ENCODE assay signal across 2 fruit fly cellular contexts in the genomic region with DNA sequence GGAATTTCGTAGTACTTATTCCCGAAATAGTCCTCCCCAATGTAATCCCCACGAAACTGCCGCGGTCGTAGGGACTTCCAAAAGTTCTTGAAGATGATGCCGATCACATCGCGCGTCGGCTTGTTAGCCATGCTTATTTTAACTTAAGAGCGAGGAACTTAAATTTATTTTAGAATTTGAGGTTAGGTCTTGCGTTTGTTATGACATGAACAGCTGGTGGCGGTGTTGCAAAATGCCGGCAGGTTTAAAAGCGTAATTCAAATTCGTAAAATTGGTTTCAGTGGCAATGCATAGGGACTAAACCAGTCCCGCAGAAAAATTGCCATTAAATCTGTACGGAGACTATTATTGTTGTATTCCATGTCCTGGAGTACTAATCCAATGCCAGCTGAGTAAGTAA.
TF ChIP-seq lines count a peak whose summit lies in the region.

No protein-coding gene starts in this region.

TF ChIP-seq in whole organism, embryonic, 481 proteins besides CTCF, POLR2A, EP300 and RAD21 (continued from another document and continues in another):
- no peak for TF ChIP-seq CG6175 (GFP tag; IDR thresholded peaks at IDR 0.05; lab: Robert Waterston, UW)
- TF ChIP-seq Awh (GFP tag; IDR thresholded peaks at IDR 0.05; lab: Robert Waterston, UW), result no peak
- TF ChIP-seq CG14667 (GFP tag; IDR thresholded peaks at IDR 0.05; lab: Robert Waterston, UW), result no peak
- TF ChIP-seq CG4707 (GFP tag; optimal IDR thresholded peaks at IDR 0.05; lab: Kevin White, UChicago), result no peak
- TF ChIP-seq E2f1 (GFP tag; IDR thresholded peaks at IDR 0.05; lab: Robert Waterston, UW), result no peak
- TF ChIP-seq sd (tag; optimal IDR thresholded peaks at IDR 0.05; lab: Kevin White, UChicago), result no peak
- TF ChIP-seq ac (GFP tag; optimal IDR thresholded peaks at IDR 0.05; lab: Kevin White, UChicago), result no peak
- no peak for TF ChIP-seq ro (GFP tag; IDR thresholded peaks at IDR 0.05; lab: Robert Waterston, UW)
- no peak for TF ChIP-seq NC2β (GFP tag; optimal IDR thresholded peaks at IDR 0.05; lab: Kevin White, UChicago)
- TF ChIP-seq CG13424 (tag; optimal IDR thresholded peaks at IDR 0.05; lab: Kevin White, UChicago), result no peak
- TF ChIP-seq CG8290 (GFP tag; optimal IDR thresholded peaks at IDR 0.05; lab: Kevin White, UChicago), result no peak
- TF ChIP-seq CG8290 (tag; optimal IDR thresholded peaks at IDR 0.05; lab: Kevin White, UChicago), result peak in 1 of 2 experiments; percentile 44
- TF ChIP-seq ap (GFP tag; IDR thresholded peaks at IDR 0.05; lab: Robert Waterston, UW), result no peak
- no peak for TF ChIP-seq jing (GFP tag; optimal IDR thresholded peaks at IDR 0.05; lab: Kevin White, UChicago)
- no peak for TF ChIP-seq peb (GFP tag; IDR thresholded peaks at IDR 0.05; lab: Robert Waterston, UW)
- peak; percentile 29; the same call in 1 of the 2 replicates for TF ChIP-seq Xrp1 (GFP tag; IDR thresholded peaks at IDR 0.05; lab: Robert Waterston, UW)
- no peak for TF ChIP-seq CG6689 (GFP tag; IDR thresholded peaks at IDR 0.05; lab: Robert Waterston, UW)
- peak; percentile 82 for TF ChIP-seq MESR4 (GFP tag; optimal IDR thresholded peaks at IDR 0.05; lab: Kevin White, UChicago)
- TF ChIP-seq CG18262 (tag; optimal IDR thresholded peaks at IDR 0.05; lab: Kevin White, UChicago), result no peak
- TF ChIP-seq fd96Cb (tag; optimal IDR thresholded peaks at IDR 0.05; lab: Kevin White, UChicago), result no peak
- TF ChIP-seq sim (GFP tag; IDR thresholded peaks at IDR 0.05; lab: Robert Waterston, UW), result no peak
- TF ChIP-seq nerfin-2 (GFP tag; IDR thresholded peaks at IDR 0.05; lab: Robert Waterston, UW; ENCODE audit: partially characterized antibody), result no peak
- no peak for TF ChIP-seq CG2199 (GFP tag; IDR thresholded peaks at IDR 0.05; lab: Robert Waterston, UW)
- TF ChIP-seq CG10274 (GFP tag; optimal IDR thresholded peaks at IDR 0.05; lab: Kevin White, UChicago), result no peak
- TF ChIP-seq dmrt99B (tag; optimal IDR thresholded peaks at IDR 0.05; lab: Kevin White, UChicago), result no peak
- TF ChIP-seq sna (GFP tag; IDR thresholded peaks at IDR 0.05; lab: Robert Waterston, UW; ENCODE audit: partially characterized antibody), result 0 out of 2 replicates have a peak, but pooled peaks have one; percentile 11
- TF ChIP-seq CG1233 (GFP tag; optimal IDR thresholded peaks at IDR 0.05; lab: Kevin White, UChicago), result no peak
- no peak for TF ChIP-seq Six4 (GFP tag; optimal IDR thresholded peaks at IDR 0.05; lab: Kevin White, UChicago)
- no peak for TF ChIP-seq Scr (GFP tag; IDR thresholded peaks at IDR 0.05; lab: Robert Waterston, UW; ENCODE audit: partially characterized antibody)
- no peak for TF ChIP-seq Dll (GFP tag; IDR thresholded peaks at IDR 0.05; lab: Robert Waterston, UW; ENCODE audit: partially characterized antibody)
- TF ChIP-seq slbo (GFP tag; IDR thresholded peaks at IDR 0.05; lab: Robert Waterston, UW), result no peak
- TF ChIP-seq CHES-1-like (GFP tag; optimal IDR thresholded peaks at IDR 0.05; lab: Kevin White, UChicago), result peak; percentile 25
- TF ChIP-seq CG12942 (GFP tag; optimal IDR thresholded peaks at IDR 0.05; lab: Kevin White, UChicago), result no peak
- no peak for TF ChIP-seq CG17361 (GFP tag; IDR thresholded peaks at IDR 0.05; lab: Robert Waterston, UW)
- no peak for TF ChIP-seq chm (GFP tag; IDR thresholded peaks at IDR 0.05; lab: Robert Waterston, UW)
- TF ChIP-seq z (GFP tag; IDR thresholded peaks at IDR 0.05; lab: Robert Waterston, UW), result no peak
- TF ChIP-seq CG17359 (tag; optimal IDR thresholded peaks at IDR 0.05; lab: Kevin White, UChicago), result no peak
- no peak for TF ChIP-seq chn (GFP tag; optimal IDR thresholded peaks at IDR 0.05; lab: Kevin White, UChicago)
- no peak for TF ChIP-seq fd64A (GFP tag; optimal IDR thresholded peaks at IDR 0.05; lab: Kevin White, UChicago)
- TF ChIP-seq Eip74EF (GFP tag; optimal IDR thresholded peaks at IDR 0.05; lab: Kevin White, UChicago), result no peak
- TF ChIP-seq amos (GFP tag; IDR thresholded peaks at IDR 0.05; lab: Robert Waterston, UW; ENCODE audit: partially characterized antibody), result no peak
- peak; percentile 14 for TF ChIP-seq CG13624 (GFP tag; optimal IDR thresholded peaks at IDR 0.05; lab: Kevin White, UChicago)
- no peak for TF ChIP-seq CG16813 (GFP tag; IDR thresholded peaks at IDR 0.05; lab: Robert Waterston, UW; ENCODE audit: partially characterized antibody)
- TF ChIP-seq Abd-B (GFP tag; optimal IDR thresholded peaks at IDR 0.05; lab: Kevin White, UChicago), result no peak
- TF ChIP-seq gsb (GFP tag; IDR thresholded peaks at IDR 0.05; lab: Robert Waterston, UW), result no peak
- no peak for TF ChIP-seq Antp (GFP tag; optimal IDR thresholded peaks at IDR 0.05; lab: Kevin White, UChicago)
- TF ChIP-seq ewg (GFP tag; optimal IDR thresholded peaks at IDR 0.05; lab: Kevin White, UChicago), result no peak
- TF ChIP-seq sc (optimal IDR thresholded peaks at IDR 0.05; lab: Kevin White, UChicago), result no peak
- no peak for TF ChIP-seq sc (GFP tag; optimal IDR thresholded peaks at IDR 0.05; lab: Kevin White, UChicago)
- TF ChIP-seq dpn (GFP tag; optimal IDR thresholded peaks at IDR 0.05; lab: Kevin White, UChicago), result no peak
- TF ChIP-seq CG17385 (GFP tag; optimal IDR thresholded peaks at IDR 0.05; lab: Kevin White, UChicago), result peak; percentile 1
- no peak for TF ChIP-seq Hmr (GFP tag; optimal IDR thresholded peaks at IDR 0.05; lab: Kevin White, UChicago)
- TF ChIP-seq Dip3 (GFP tag; optimal IDR thresholded peaks at IDR 0.05; lab: Kevin White, UChicago), result no peak
- TF ChIP-seq hkb (optimal IDR thresholded peaks at IDR 0.05; lab: Kevin White, UChicago), result no peak
- no peak for TF ChIP-seq hkb (GFP tag; IDR thresholded peaks at IDR 0.05; lab: Robert Waterston, UW)
- no peak for TF ChIP-seq ranshi (GFP tag; IDR thresholded peaks at IDR 0.05; lab: Robert Waterston, UW)
- no peak for TF ChIP-seq bbx (GFP tag; IDR thresholded peaks at IDR 0.05; lab: Robert Waterston, UW; ENCODE audit: partially characterized antibody)
- peak; percentile 0 for TF ChIP-seq CG12391 (tag; optimal IDR thresholded peaks at IDR 0.05; lab: Kevin White, UChicago)
- no peak for TF ChIP-seq Side (GFP tag; optimal IDR thresholded peaks at IDR 0.05; lab: Kevin White, UChicago)
- no peak for TF ChIP-seq D19B (GFP tag; optimal IDR thresholded peaks at IDR 0.05; lab: Kevin White, UChicago)
- no peak for TF ChIP-seq esg (GFP tag; conservative IDR thresholded peaks at IDR 0.05; lab: Robert Waterston, UW)
- no peak for TF ChIP-seq CG10321 (GFP tag; IDR thresholded peaks at IDR 0.05; lab: Robert Waterston, UW)
- no peak for TF ChIP-seq CG7745 (tag; optimal IDR thresholded peaks at IDR 0.05; lab: Kevin White, UChicago)
- TF ChIP-seq Bteb2 (GFP tag; optimal IDR thresholded peaks at IDR 0.05; lab: Kevin White, UChicago), result no peak
- no peak for TF ChIP-seq Fer2 (tag; optimal IDR thresholded peaks at IDR 0.05; lab: Kevin White, UChicago)
- TF ChIP-seq CG12236 (GFP tag; optimal IDR thresholded peaks at IDR 0.05; lab: Kevin White, UChicago), result no peak

TF ChIP-seq in whole organism, prepupa, 60 proteins besides CTCF, POLR2A, EP300 and RAD21 (continued from another document):
- TF ChIP-seq CG6854 (GFP tag; optimal IDR thresholded peaks at IDR 0.05; lab: Kevin White, UChicago) (no peak), eg (GFP tag; IDR thresholded peaks at IDR 0.05; lab: Robert Waterston, UW) (no peak), topi (GFP tag; optimal IDR thresholded peaks at IDR 0.05; lab: Kevin White, UChicago) (no peak), net (GFP tag; optimal IDR thresholded peaks at IDR 0.05; lab: Kevin White, UChicago) (no peak), CG11762 (GFP tag; optimal IDR thresholded peaks at IDR 0.05; lab: Kevin White, UChicago; ENCODE audit: insufficient read depth) (no peak), Gug (GFP tag; IDR thresholded peaks at IDR 0.05; lab: Robert Waterston, UW) (no peak), Eip75B (GFP tag; optimal IDR thresholded peaks at IDR 0.05; lab: Kevin White, UChicago) (no peak), fd59A (GFP tag; optimal IDR thresholded peaks at IDR 0.05; lab: Kevin White, UChicago) (no peak), Ets21C (GFP tag; optimal IDR thresholded peaks at IDR 0.05; lab: Kevin White, UChicago) (no peak), pdm3 (GFP tag; optimal IDR thresholded peaks at IDR 0.05; lab: Kevin White, UChicago) (no peak), salr (GFP tag; optimal IDR thresholded peaks at IDR 0.05; lab: Kevin White, UChicago) (no peak), CG31627 (GFP tag; optimal IDR thresholded peaks at IDR 0.05; lab: Kevin White, UChicago) (no peak), CG8319 (GFP tag; optimal IDR thresholded peaks at IDR 0.05; lab: Kevin White, UChicago) (no peak), CG11902 (GFP tag; optimal IDR thresholded peaks at IDR 0.05; lab: Kevin White, UChicago) (no peak), CG10631 (GFP tag; optimal IDR thresholded peaks at IDR 0.05; lab: Kevin White, UChicago) (no peak), Sox15 (GFP tag; optimal IDR thresholded peaks at IDR 0.05; lab: Kevin White, UChicago) (no peak), CG1621 (tag; optimal IDR thresholded peaks at IDR 0.05; lab: Kevin White, UChicago) (peak; percentile 4), CG11294 (GFP tag; IDR thresholded peaks at IDR 0.05; lab: Robert Waterston, UW) (no peak), Sox14 (GFP tag; optimal IDR thresholded peaks at IDR 0.05; lab: Kevin White, UChicago) (peak; percentile 12), lz (GFP tag; optimal IDR thresholded peaks at IDR 0.05; lab: Kevin White, UChicago) (no peak), ss (GFP tag; optimal IDR thresholded peaks at IDR 0.05; lab: Kevin White, UChicago) (no peak), CG4318 (GFP tag; optimal IDR thresholded peaks at IDR 0.05; lab: Kevin White, UChicago) (no peak), CG3919 (GFP tag; optimal IDR thresholded peaks at IDR 0.05; lab: Kevin White, UChicago) (no peak), dac (GFP tag; optimal IDR thresholded peaks at IDR 0.05; lab: Kevin White, UChicago) (no peak), CG6792 (GFP tag; optimal IDR thresholded peaks at IDR 0.05; lab: Kevin White, UChicago) (no peak)
